Worm (Caenorhabditis elegans): Measurements from ENCODE around the gene Y39H10B.3.

DNA sequence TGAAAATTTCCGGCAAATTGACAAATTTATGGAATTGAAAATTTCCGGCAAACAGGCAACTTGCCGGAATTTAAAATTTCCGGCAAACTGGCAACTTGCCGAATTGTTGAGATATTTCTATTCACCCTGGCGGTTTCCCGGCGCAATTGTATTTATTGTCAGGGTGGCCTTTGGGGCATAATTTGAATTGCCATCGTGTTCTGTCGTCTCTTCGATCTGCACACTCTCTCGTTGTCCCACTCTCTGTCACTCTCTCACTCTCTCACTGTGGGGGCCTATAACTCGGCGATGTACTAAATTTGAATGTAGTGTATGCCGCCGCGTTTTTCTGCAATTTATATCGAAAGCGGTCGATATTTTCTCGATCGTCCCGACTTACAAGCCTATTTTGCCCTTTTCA lies 32.4 kb downstream of the Y39H10B.3 start:
- TF ChIP-seq him-1 (tag; optimal IDR thresholded peaks at IDR 0.05), result no peak
- TF ChIP-seq W03F9.2 (tag; optimal IDR thresholded peaks at IDR 0.05), result no peak
- TF ChIP-seq dao-5 (tag; optimal IDR thresholded peaks at IDR 0.05), result no peak
